Worm (Caenorhabditis elegans) whole organism, dauer: ENCODE data around the gene Y32G9A.3.

Experiments used
- unc-62 ChIP-seq: sonication (generic microtip); optimal IDR thresholded peaks from 2 replicates; lab custom pipeline; 2017; ENCODE audit warnings: missing biosample characterization, missing genetic modification reagents, missing genetic modification characterization

Y32G9A.3 gene

DNA sequence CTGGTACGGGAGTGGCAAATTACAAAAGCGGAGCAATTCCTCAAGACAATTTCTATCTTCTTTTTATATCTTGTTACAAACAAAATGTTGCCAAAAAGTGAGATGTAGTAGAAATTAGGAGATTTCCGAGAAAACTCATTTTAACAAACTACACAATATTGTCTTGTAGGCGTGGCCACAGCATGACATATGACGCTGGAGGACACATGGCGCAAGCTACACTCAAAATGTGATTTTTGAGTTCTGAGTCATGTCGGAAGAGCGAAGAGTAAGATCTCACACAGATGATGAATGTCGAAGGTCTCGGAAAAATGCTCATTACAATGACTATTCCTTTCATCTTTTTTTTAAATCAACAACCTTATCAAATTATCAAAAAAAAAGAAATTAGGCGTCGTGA is 50.3 kb downstream of the Y32G9A.3 start, which contains the start of gene Y40B10B.1:
Y40B10B.1 (minus strand) TSS at position 101 of the 400 bp plus-strand sequence.
- no peak for TF ChIP-seq unc-62 (GFP tag; lab: Kevin White, UChicago)
